Worm (Caenorhabditis elegans): Measurements from ENCODE around the gene R05F9.9.
"Not testable (repeated sequence)": the region's sequence is repeated elsewhere in the genome, so short reads cannot be mapped to it uniquely, and the experiment has no call there.

Gene R05F9.9

ce11 chrII:4903696-4904095 is 1.8 kb upstream of the R05F9.9 start, which contains the start of gene sgt-1:
Gene sgt-1 (minus strand): TSS chrII:4903796.
- not testable (repeated sequence) for TF ChIP-seq ceh-34, ceh-24, Y22D7AL.16 (tag; optimal IDR thresholded peaks at IDR 0.05)

ce11 chrII:4898529-4898928 is 3.4 kb downstream of the R05F9.9 start, which contains the start of gene msp-32:
Gene msp-32 (plus strand): TSS chrII:4898829.
- TF ChIP-seq ztf-16, elt-4, lim-6 (tag; optimal IDR thresholded peaks at IDR 0.05): not testable (repeated sequence)

DNA sequence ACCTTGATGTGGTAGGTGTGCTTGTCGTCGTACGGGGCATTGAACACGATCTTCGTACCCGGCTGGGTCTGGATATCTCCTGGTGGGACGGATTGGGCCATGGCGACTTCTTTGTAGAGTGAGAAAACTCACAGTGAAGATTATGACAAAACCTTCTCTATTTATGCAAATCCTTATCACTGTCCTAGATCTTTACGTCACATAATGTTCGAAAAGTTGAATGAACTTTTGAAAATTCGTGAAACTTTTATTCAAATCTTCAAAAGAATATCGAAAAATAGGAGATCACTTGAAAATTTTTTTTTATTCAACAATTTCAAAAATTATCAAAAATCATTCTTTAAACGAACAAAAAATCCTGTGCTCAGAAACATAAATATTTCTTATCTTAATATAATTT is 9.3 kb downstream of the R05F9.9 start, which contains the start of gene msp-33:
Gene msp-33 (minus strand): TSS at position 101 of the 400 bp plus-strand sequence.
- TF ChIP-seq nhr-232 (tag; optimal IDR thresholded peaks at IDR 0.05) (no peak), sdc-2 (tag; optimal IDR thresholded peaks at IDR 0.05) (no peak), pros-1 (tag; optimal IDR thresholded peaks at IDR 0.05) (no peak), hlh-15 (tag; optimal IDR thresholded peaks at IDR 0.05) (no peak), elt-2 (tag; optimal IDR thresholded peaks at IDR 0.05) (no peak)

DNA sequence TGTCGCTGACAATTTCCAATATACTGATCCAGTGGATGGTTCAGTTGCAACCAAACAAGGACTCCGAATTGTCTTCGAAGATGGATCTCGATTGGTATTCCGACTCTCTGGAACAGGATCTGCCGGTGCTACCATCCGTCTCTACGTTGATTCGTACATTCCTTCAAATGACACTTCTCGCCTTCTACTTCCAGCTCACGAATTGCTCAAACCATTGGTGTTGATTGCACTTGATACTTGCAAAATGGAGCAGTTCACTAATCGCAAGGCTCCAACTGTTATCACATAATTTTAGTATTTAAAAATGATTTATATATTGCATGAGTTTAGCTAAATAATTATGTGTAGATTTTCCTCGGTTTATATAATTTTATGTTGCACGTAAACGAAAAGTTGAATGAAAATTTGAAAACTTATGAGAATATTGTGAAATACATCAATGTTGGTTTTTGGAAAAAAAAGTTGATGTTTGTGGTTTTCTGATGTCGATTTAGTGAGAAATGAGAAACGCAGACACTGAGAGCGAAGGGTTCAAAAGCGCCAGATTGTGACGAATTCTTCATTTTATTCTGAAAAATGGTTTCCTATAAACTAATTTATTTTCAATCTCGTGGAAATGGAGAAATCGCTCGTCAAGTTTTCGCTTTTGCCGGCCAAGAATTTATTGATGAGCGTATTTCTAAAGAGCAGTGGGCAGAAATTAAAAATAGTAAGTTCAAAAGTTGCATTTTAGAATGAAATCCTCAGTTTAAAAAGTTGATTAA is 10.7 kb downstream of the R05F9.9 start, which contains the start of gene gst-9:
Gene gst-9 (plus strand): TSS at position 574 of the 764 bp plus-strand sequence.
- TF ChIP-seq sox-4 (tag; optimal IDR thresholded peaks at IDR 0.05) (no peak), pax-1 (tag; optimal IDR thresholded peaks at IDR 0.05) (no peak), elt-2 (tag; optimal IDR thresholded peaks at IDR 0.05) (no peak), odd-2 (tag; optimal IDR thresholded peaks at IDR 0.05) (no peak)

DNA sequence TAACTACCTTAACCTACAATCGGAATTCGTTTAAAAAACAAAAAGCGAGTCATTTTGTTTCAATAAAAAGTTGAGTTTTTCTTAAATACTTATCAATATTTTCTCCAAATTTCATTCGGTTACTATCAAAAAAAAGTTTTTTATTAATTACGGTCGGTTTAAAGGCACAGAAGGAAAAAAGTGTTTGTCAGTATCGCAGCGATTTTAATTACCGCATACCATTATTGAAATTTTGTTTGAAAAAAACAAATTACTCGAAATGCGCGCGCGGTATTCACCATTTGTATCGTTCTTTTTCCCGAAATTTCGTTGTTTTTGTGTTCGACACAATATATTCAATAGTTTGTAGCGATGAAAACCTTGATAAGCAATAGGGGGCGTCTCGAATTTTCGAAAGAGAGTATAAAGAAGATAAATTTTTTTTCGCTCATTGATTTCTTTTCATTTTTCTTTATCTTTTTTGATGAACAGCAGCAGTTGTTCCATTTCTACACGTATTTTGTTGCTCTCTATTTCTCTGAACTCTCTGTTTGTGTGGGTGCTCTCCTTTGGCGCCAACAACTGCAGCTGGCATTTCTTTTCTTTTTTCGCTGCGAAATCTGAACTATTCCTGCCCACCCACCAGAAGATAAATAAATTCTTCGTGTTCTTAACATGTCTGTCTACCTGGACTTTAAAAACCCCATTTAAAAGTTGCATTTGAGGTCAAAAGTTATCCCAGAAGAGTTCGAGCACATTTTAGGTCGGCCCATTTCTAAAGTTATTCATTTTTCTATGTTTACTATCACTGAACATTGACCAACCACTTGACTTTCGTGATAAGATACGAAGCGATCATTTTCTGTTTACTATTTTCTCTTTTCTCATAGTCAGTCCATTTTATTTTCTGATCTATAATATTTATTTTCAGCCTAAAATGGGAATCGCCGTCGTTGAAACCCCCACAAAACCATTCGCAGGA is 13.1 kb downstream of the R05F9.9 start, which contains the start of gene pgm-1:
Gene pgm-1 (plus strand): TSS at position 911 of the 961 bp plus-strand sequence.
- peak; percentile 50 for TF ChIP-seq ceh-18 (tag; optimal IDR thresholded peaks at IDR 0.05)
- no peak for TF ChIP-seq ets-4 (tag; optimal IDR thresholded peaks at IDR 0.05)
- TF ChIP-seq hlh-8 (tag; optimal IDR thresholded peaks at IDR 0.05), result no peak
- TF ChIP-seq pqm-1 (tag; optimal IDR thresholded peaks at IDR 0.05), result no peak
- TF ChIP-seq C38D4.7 (GFP tag; optimal IDR thresholded peaks at IDR 0.05), result no peak
- TF ChIP-seq ceh-30 (tag; optimal IDR thresholded peaks at IDR 0.05), result no peak
- peak; percentile 45 for TF ChIP-seq elt-2 (tag; optimal IDR thresholded peaks at IDR 0.05)
- TF ChIP-seq pat-9 (tag; optimal IDR thresholded peaks at IDR 0.05), result no peak
- no peak for TF ChIP-seq ceh-2 (tag; optimal IDR thresholded peaks at IDR 0.05)

ce11 chrII:4885976-4886375 is 15.9 kb downstream of the R05F9.9 start, which contains the start of gene R05F9.7:
Gene R05F9.7 (plus strand): TSS chrII:4886276.
- TF ChIP-seq zip-5 (tag; optimal IDR thresholded peaks at IDR 0.05) (no peak), ceh-31 (tag; optimal IDR thresholded peaks at IDR 0.05) (no peak), eyg-1 (tag; optimal IDR thresholded peaks at IDR 0.05) (no peak), Y22D7AL.16 (tag; optimal IDR thresholded peaks at IDR 0.05) (no peak), ceh-34 (tag; optimal IDR thresholded peaks at IDR 0.05) (no peak), ahr-1 (tag; optimal IDR thresholded peaks at IDR 0.05) (no peak), unc-3 (GFP tag; conservative IDR thresholded peaks at IDR 0.05) (no peak), unc-3 (tag; optimal IDR thresholded peaks at IDR 0.05) (no peak), mec-3 (tag; optimal IDR thresholded peaks at IDR 0.05; ENCODE audit: borderline replicate concordance) (no peak), ceh-19 (GFP tag; optimal IDR thresholded peaks at IDR 0.05) (no peak), elt-2 (tag; optimal IDR thresholded peaks at IDR 0.05) (no peak), pqm-1 (tag; optimal IDR thresholded peaks at IDR 0.05) (no peak), ref-2 (tag; optimal IDR thresholded peaks at IDR 0.05) (no peak), K09A11.1 (tag; optimal IDR thresholded peaks at IDR 0.05; ENCODE audit: insufficient read depth) (no peak), syd-9 (tag; optimal IDR thresholded peaks at IDR 0.05) (no peak), pat-9 (tag; optimal IDR thresholded peaks at IDR 0.05) (no peak), lin-11 (tag; optimal IDR thresholded peaks at IDR 0.05) (no peak)

Data from whole organism, late embryonic.